Fruit fly (Drosophila melanogaster) whole organism, embryonic: ENCODE data around the gene CG9737.

ENCODE experiments used
- Atf3 ChIP-seq: fragments of 200-800 bp; sonication (Bioruptor generic); optimal IDR thresholded peaks from 3 replicates; lab custom pipeline; 2016; ENCODE audit warnings: missing biosample characterization, missing genetic modification characterization
- Atf6 ChIP-seq: fragments of 200-800 bp; sonication (Bioruptor generic); IDR thresholded peaks from 2 replicates; pipeline ENCODE4 v1.3.6; 2022; ENCODE audit warnings: missing biosample characterization, missing genetic modification characterization
- Blimp-1 ChIP-seq: fragments of 200-800 bp; sonication (Bioruptor generic); optimal IDR thresholded peaks from 3 replicates; lab custom pipeline; 2018; ENCODE audit warnings: missing biosample characterization, missing genetic modification characterization, mild to moderate bottlenecking, moderate library complexity, missing genetic modification reagents
- CG10366 ChIP-seq: fragments of 200-800 bp; sonication (Bioruptor generic); IDR thresholded peaks from 2 replicates; pipeline ENCODE4 v1.3.6; 2022; ENCODE audit warnings: missing biosample characterization, missing genetic modification characterization
- CG10979 ChIP-seq: fragments of 200-800 bp; sonication (Bioruptor generic); optimal IDR thresholded peaks from 2 replicates; lab custom pipeline; 2018; ENCODE audit warnings: missing biosample characterization, mild to moderate bottlenecking, missing genetic modification characterization, moderate library complexity
- CG12744 ChIP-seq: fragments of 200-800 bp; sonication (Bioruptor generic); optimal IDR thresholded peaks from 2 replicates; lab custom pipeline; 2016; ENCODE audit warnings: missing biosample characterization, missing genetic modification characterization
- CG13894 ChIP-seq: fragments of 200-800 bp; sonication (Bioruptor generic); optimal IDR thresholded peaks from 3 replicates; lab custom pipeline; 2018; ENCODE audit warnings: missing biosample characterization, mild to moderate bottlenecking, missing genetic modification characterization, moderate library complexity
- CG14441 ChIP-seq: fragments of 200-800 bp; sonication (Bioruptor generic); IDR thresholded peaks from 2 replicates; pipeline ENCODE4 v1.3.6; 2022; ENCODE audit warnings: missing biosample characterization, missing genetic modification characterization
- CG1529 ChIP-seq: fragments of 200-800 bp; sonication (Bioruptor generic); optimal IDR thresholded peaks from 3 replicates; lab custom pipeline; 2018; ENCODE audit warnings: missing biosample characterization, missing genetic modification characterization
- CG17612 ChIP-seq: fragments of 200-800 bp; sonication (Bioruptor generic); IDR thresholded peaks from 2 replicates; pipeline ENCODE4 v1.3.6; 2022; ENCODE audit warnings: missing biosample characterization, missing genetic modification characterization
- CG1832 ChIP-seq: fragments of 200-800 bp; sonication (Bioruptor generic); optimal IDR thresholded peaks from 2 replicates; lab custom pipeline; 2017; ENCODE audit warnings: missing biosample characterization, mild to moderate bottlenecking, missing genetic modification characterization, inconsistent platforms
- CG2116 ChIP-seq: fragments of 200-800 bp; sonication (Bioruptor generic); optimal IDR thresholded peaks from 3 replicates; lab custom pipeline; 2018; ENCODE audit warnings: missing biosample characterization, mild to moderate bottlenecking, missing genetic modification characterization
- CG34376 ChIP-seq: fragments of 200-800 bp; sonication (Bioruptor generic); optimal IDR thresholded peaks from 2 replicates; lab custom pipeline; 2018; ENCODE audit warnings: missing biosample characterization, mild to moderate bottlenecking, missing genetic modification characterization
- CG3847 ChIP-seq: fragments of 200-800 bp; sonication (Bioruptor generic); IDR thresholded peaks from 2 replicates; pipeline ENCODE4 v1.3.6; 2022; ENCODE audit warnings: missing biosample characterization, missing genetic modification characterization
- CG3995 ChIP-seq: fragments of 200-800 bp; sonication (Bioruptor generic); optimal IDR thresholded peaks from 3 replicates; lab custom pipeline; 2016; ENCODE audit warnings: missing biosample characterization, missing genetic modification characterization
- CG5180 ChIP-seq: fragments of 200-800 bp; sonication (Bioruptor generic); optimal IDR thresholded peaks from 3 replicates; lab custom pipeline; 2017; ENCODE audit warnings: missing biosample characterization, missing genetic modification characterization, mild to moderate bottlenecking, moderate library complexity, missing genetic modification reagents
- CG7372 ChIP-seq: fragments of 200-800 bp; sonication (Bioruptor generic); IDR thresholded peaks from 2 replicates; pipeline ENCODE4 v1.3.6; 2022; ENCODE audit warnings: missing biosample characterization, missing genetic modification characterization
- CG7786 ChIP-seq: fragments of 200-800 bp; sonication (Bioruptor generic); optimal IDR thresholded peaks from 2 replicates; lab custom pipeline; 2016; ENCODE audit warnings: missing biosample characterization, missing genetic modification characterization
- CG7963 ChIP-seq: fragments of 200-800 bp; sonication (Bioruptor generic); IDR thresholded peaks from 3 replicates; pipeline ENCODE4 v1.3.6; 2022; ENCODE audit warnings: missing biosample characterization, missing genetic modification characterization; ENCODE audit not compliant: partially characterized antibody
- CG8281 ChIP-seq: fragments of 200-800 bp; sonication (Bioruptor generic); optimal IDR thresholded peaks from 2 replicates; lab custom pipeline; 2018; ENCODE audit warnings: missing biosample characterization, mild to moderate bottlenecking, missing genetic modification characterization, moderate library complexity
- CG9727 ChIP-seq: fragments of 200-800 bp; sonication (Bioruptor generic); optimal IDR thresholded peaks from 3 replicates; lab custom pipeline; 2017; ENCODE audit warnings: missing biosample characterization, mild to moderate bottlenecking, missing genetic modification characterization
- Doc2 ChIP-seq: fragments of 200-800 bp; sonication (Bioruptor generic); IDR thresholded peaks from 2 replicates; pipeline ENCODE4 v1.3.6; 2022; ENCODE audit warnings: missing biosample characterization, missing genetic modification characterization
- Doc3 ChIP-seq: fragments of 200-800 bp; sonication (Bioruptor generic); IDR thresholded peaks from 3 replicates; pipeline ENCODE4 v1.3.6; 2022; ENCODE audit warnings: missing biosample characterization, missing genetic modification characterization; ENCODE audit not compliant: partially characterized antibody
- Dref ChIP-seq: fragments of 200-800 bp; sonication (Bioruptor generic); IDR thresholded peaks from 2 replicates; pipeline ENCODE4 v1.3.6; 2022; ENCODE audit warnings: missing biosample characterization, missing genetic modification characterization
- ERR ChIP-seq: fragments of 200-800 bp; sonication (Bioruptor generic); optimal IDR thresholded peaks from 2 replicates; lab custom pipeline; 2016; ENCODE audit warnings: missing biosample characterization, missing genetic modification characterization
- Gug ChIP-seq: fragments of 200-800 bp; sonication (Bioruptor generic); IDR thresholded peaks from 4 replicates; pipeline ENCODE4 v1.3.6; 2022; ENCODE audit warnings: missing biosample characterization, missing genetic modification characterization
- HHEX ChIP-seq: fragments of 200-800 bp; sonication (Bioruptor generic); optimal IDR thresholded peaks from 3 replicates; lab custom pipeline; 2017; ENCODE audit warnings: missing biosample characterization, mild to moderate bottlenecking, missing genetic modification characterization, missing genetic modification reagents
- Hmx ChIP-seq: fragments of 200-800 bp; sonication (Bioruptor generic); optimal IDR thresholded peaks from 2 replicates; lab custom pipeline; 2016; ENCODE audit warnings: missing biosample characterization, missing genetic modification characterization
- Hr3 ChIP-seq: fragments of 200-800 bp; sonication (Bioruptor generic); optimal IDR thresholded peaks from 3 replicates; lab custom pipeline; 2016; ENCODE audit warnings: missing biosample characterization, missing genetic modification characterization
- Lhr ChIP-seq: fragments of 200-800 bp; sonication (Bioruptor generic); optimal IDR thresholded peaks from 3 replicates; lab custom pipeline; 2017; ENCODE audit warnings: mild to moderate bottlenecking, missing biosample characterization, missing genetic modification reagents, missing genetic modification characterization
- Lim3 ChIP-seq: fragments of 200-800 bp; sonication (Bioruptor generic); IDR thresholded peaks from 2 replicates; pipeline ENCODE4 v1.3.6; 2022; ENCODE audit warnings: missing biosample characterization, missing genetic modification characterization
- Lpt ChIP-seq: fragments of >200 bp; optimal IDR thresholded peaks from 2 replicates; lab custom pipeline; 2018; ENCODE audit warnings: missing biosample characterization, missing genetic modification characterization
- MESR4 ChIP-seq: fragments of 200-800 bp; sonication (Bioruptor generic); optimal IDR thresholded peaks from 2 replicates; lab custom pipeline; 2018; ENCODE audit warnings: missing biosample characterization, mild to moderate bottlenecking, missing genetic modification characterization, moderate library complexity
- Optix ChIP-seq: fragments of 200-800 bp; sonication (Bioruptor generic); IDR thresholded peaks from 3 replicates; pipeline ENCODE4 v1.3.6; 2022; ENCODE audit warnings: missing biosample characterization, missing genetic modification characterization
- PHDP ChIP-seq: fragments of 200-800 bp; sonication (Bioruptor generic); optimal IDR thresholded peaks from 3 replicates; lab custom pipeline; 2018; ENCODE audit warnings: missing biosample characterization, mild to moderate bottlenecking, missing genetic modification characterization, moderate library complexity
- YL-1 ChIP-seq: fragments of 200-800 bp; sonication (Bioruptor generic); optimal IDR thresholded peaks from 3 replicates; lab custom pipeline; 2017; ENCODE audit warnings: missing biosample characterization, mild to moderate bottlenecking, missing genetic modification characterization
- ara ChIP-seq: fragments of 200-800 bp; sonication (Bioruptor generic); IDR thresholded peaks from 2 replicates; pipeline ENCODE4 v1.3.6; 2022; ENCODE audit warnings: missing biosample characterization, missing genetic modification characterization
- ash1 ChIP-seq: fragments of 200-800 bp; sonication (Bioruptor generic); optimal IDR thresholded peaks from 2 replicates; lab custom pipeline; 2018; ENCODE audit warnings: missing biosample characterization, mild to moderate bottlenecking, missing genetic modification characterization
- da ChIP-seq: fragments of 200-800 bp; sonication (Bioruptor generic); optimal IDR thresholded peaks from 2 replicates; lab custom pipeline; 2016; ENCODE audit warnings: missing biosample characterization, missing genetic modification characterization
- ind ChIP-seq: fragments of 200-800 bp; sonication (Bioruptor generic); optimal IDR thresholded peaks from 3 replicates; lab custom pipeline; 2016; ENCODE audit warnings: missing biosample characterization, missing genetic modification characterization
- kni ChIP-seq: fragments of 200-800 bp; sonication (Bioruptor generic); optimal IDR thresholded peaks from 3 replicates; lab custom pipeline; 2017; ENCODE audit warnings: mild to moderate bottlenecking, missing biosample characterization, missing genetic modification reagents, missing genetic modification characterization
- knrl ChIP-seq: fragments of 200-800 bp; sonication (Bioruptor generic); IDR thresholded peaks from 3 replicates; pipeline ENCODE4 v1.3.6; 2022; ENCODE audit warnings: missing biosample characterization, missing genetic modification characterization; ENCODE audit not compliant: partially characterized antibody
- lilli ChIP-seq: fragments of 200-800 bp; sonication (Bioruptor generic); optimal IDR thresholded peaks from 3 replicates; lab custom pipeline; 2016; ENCODE audit warnings: missing biosample characterization, missing genetic modification characterization
- mld ChIP-seq: fragments of 200-800 bp; sonication (Bioruptor generic); IDR thresholded peaks from 3 replicates; pipeline ENCODE4 v1.3.6; 2022; ENCODE audit warnings: missing biosample characterization, missing genetic modification characterization; ENCODE audit not compliant: partially characterized antibody
- onecut ChIP-seq: fragments of 200-800 bp; sonication (Bioruptor generic); IDR thresholded peaks from 2 replicates; pipeline ENCODE4 v1.3.6; 2022; ENCODE audit warnings: missing biosample characterization, missing genetic modification characterization
- scrt ChIP-seq: fragments of 200-800 bp; sonication (Bioruptor generic); optimal IDR thresholded peaks from 2 replicates; lab custom pipeline; 2018; ENCODE audit warnings: missing biosample characterization, mild to moderate bottlenecking, missing genetic modification characterization, moderate library complexity
- sr ChIP-seq: fragments of 200-800 bp; sonication (Bioruptor generic); IDR thresholded peaks from 3 replicates; pipeline ENCODE4 v1.3.6; 2022; ENCODE audit warnings: missing biosample characterization, missing genetic modification characterization
- tap ChIP-seq: fragments of 200-800 bp; optimal IDR thresholded peaks from 3 replicates; lab custom pipeline; 2019; ENCODE audit warnings: missing biosample characterization, mild to moderate bottlenecking, missing genetic modification characterization, moderate library complexity
- vnd ChIP-seq: fragments of 200-800 bp; sonication (Bioruptor generic); IDR thresholded peaks from 3 replicates; pipeline ENCODE4 v1.3.6; 2022; ENCODE audit warnings: missing biosample characterization, missing genetic modification characterization; ENCODE audit not compliant: partially characterized antibody
- zen2 ChIP-seq: fragments of 200-800 bp; sonication (Bioruptor generic); IDR thresholded peaks from 3 replicates; pipeline ENCODE4 v1.3.6; 2022; ENCODE audit warnings: missing biosample characterization, missing genetic modification characterization; ENCODE audit not compliant: partially characterized antibody
- zfh1 ChIP-seq: fragments of 200-800 bp; sonication (Bioruptor generic); IDR thresholded peaks from 3 replicates; pipeline ENCODE4 v1.3.6; 2022; ENCODE audit warnings: missing biosample characterization, missing genetic modification characterization

Gene CG9737

DNA sequence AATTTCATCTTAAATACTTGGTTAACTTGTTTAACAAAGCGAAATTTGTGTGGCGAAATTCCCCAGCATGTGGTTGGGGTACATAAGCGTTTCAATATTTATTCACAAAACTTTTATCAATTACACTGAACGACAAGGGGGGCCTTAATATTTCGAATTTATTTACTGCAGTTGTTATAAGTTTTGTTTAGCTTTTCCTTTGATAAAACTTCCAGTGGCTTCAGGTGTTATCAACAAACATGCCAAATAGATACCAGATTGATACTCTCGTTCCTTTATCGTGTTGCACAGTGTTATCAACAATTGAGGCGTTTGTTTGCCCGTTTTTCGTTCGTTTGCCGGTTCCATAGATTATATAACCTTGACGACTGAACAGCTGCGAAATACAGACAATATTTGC is 37.2 kb upstream of the CG9737 start (continued):
- TF ChIP-seq ash1 (GFP tag; lab: Kevin White, UChicago) (no peak), CG13894 (no peak), CG3995 (GFP tag; lab: Kevin White, UChicago) (no peak), HHEX (GFP tag; lab: Kevin White, UChicago) (no peak), knrl (GFP tag; lab: Robert Waterston, UW) (no peak), sr (no peak), CG12744 (GFP tag; lab: Kevin White, UChicago) (no peak), mld (GFP tag; lab: Robert Waterston, UW) (no peak), ind (peak; percentile 17), CG10979 (tag; lab: Kevin White, UChicago) (peak; percentile 24), CG34376 (GFP tag; lab: Kevin White, UChicago) (no peak), Dref (GFP tag; lab: Robert Waterston, UW) (no peak), CG5180 (GFP tag; lab: Kevin White, UChicago) (no peak), Doc3 (GFP tag; lab: Robert Waterston, UW) (no peak), vnd (GFP tag; lab: Robert Waterston, UW) (no peak), CG14441 (GFP tag; lab: Robert Waterston, UW) (0 out of 2 replicates have a peak, but pooled peaks have one; percentile 12), CG7786 (GFP tag; lab: Kevin White, UChicago) (no peak), MESR4 (no peak), YL-1 (GFP tag; lab: Kevin White, UChicago) (no peak), zen2 (GFP tag; lab: Robert Waterston, UW) (no peak), onecut (GFP tag; lab: Robert Waterston, UW) (no peak), Atf6 (GFP tag; lab: Robert Waterston, UW) (peak; percentile 37; the same call in 1 of the 2 replicates), Hr3 (no peak), da (GFP tag; lab: Kevin White, UChicago) (no peak), Hmx (GFP tag; lab: Kevin White, UChicago) (no peak), CG3847 (GFP tag; lab: Robert Waterston, UW) (no peak), Lim3 (GFP tag; lab: Robert Waterston, UW) (no peak), CG1529 (GFP tag; lab: Kevin White, UChicago) (no peak), tap (tag; lab: Kevin White, UChicago) (no peak), zfh1 (GFP tag; lab: Robert Waterston, UW) (peak; percentile 63), Lhr (GFP tag; lab: Kevin White, UChicago) (no peak), Gug (GFP tag; lab: Robert Waterston, UW) (0 out of 4 replicates have a peak, but pooled peaks have one; percentile 35), ERR (GFP tag; lab: Kevin White, UChicago) (no peak), CG10366 (GFP tag; lab: Robert Waterston, UW) (no peak; the same call in 1 of the 2 replicates), CG7372 (no peak), kni (no peak), Doc2 (GFP tag; lab: Robert Waterston, UW) (no peak), CG8281 (tag; lab: Kevin White, UChicago) (no peak), scrt (GFP tag; lab: Kevin White, UChicago) (no peak), CG9727 (GFP tag; lab: Kevin White, UChicago) (peak; percentile 30), Lpt (no peak), Optix (GFP tag; lab: Robert Waterston, UW) (0 out of 3 replicates have a peak, but pooled peaks have one; percentile 8), CG2116 (GFP tag; lab: Kevin White, UChicago) (no peak), CG17612 (GFP tag; lab: Robert Waterston, UW) (no peak), CG7963 (GFP tag; lab: Robert Waterston, UW) (no peak), ara (0 out of 2 replicates have a peak, but pooled peaks have one; percentile 41), CG1832 (GFP tag; lab: Kevin White, UChicago) (no peak), Atf3 (GFP tag; lab: Kevin White, UChicago) (no peak), PHDP (tag; lab: Kevin White, UChicago) (peak; percentile 27), lilli (GFP tag; lab: Kevin White, UChicago) (peak; percentile 26), Blimp-1 (GFP tag; lab: Kevin White, UChicago) (peak; percentile 17)
